Worm (Caenorhabditis elegans) whole organism, late embryonic: Measurements from ENCODE around the gene ucr-2.3.
A peak's percentile ranks its signal among the peaks of the same experiment; 100 is the strongest.

Experiments
- C08G9.2 ChIP-seq: sonication (generic microtip); optimal IDR thresholded peaks from 2 replicates; lab custom pipeline; 2016; ENCODE audit warnings: mild to moderate bottlenecking, missing genetic modification characterization, moderate library complexity, missing compliant biosample characterization
- C38D4.7 ChIP-seq: fragments of 200-800 bp; sonication (Bioruptor generic); optimal IDR thresholded peaks from 2 replicates; lab custom pipeline; 2018; ENCODE audit warnings: mild to moderate bottlenecking, missing genetic modification characterization, moderate library complexity, missing compliant biosample characterization
- F13H6.1 ChIP-seq: sonication (generic microtip); optimal IDR thresholded peaks from 2 replicates; lab custom pipeline; 2016; ENCODE audit warnings: missing genetic modification characterization, missing compliant biosample characterization
- K02D7.2 ChIP-seq: sonication (generic microtip); optimal IDR thresholded peaks from 2 replicates; lab custom pipeline; 2017; ENCODE audit warnings: mild to moderate bottlenecking, missing genetic modification characterization, missing compliant biosample characterization
- K09A11.1 ChIP-seq: sonication (generic microtip); optimal IDR thresholded peaks from 2 replicates; lab custom pipeline; 2017; ENCODE audit warnings: antibody characterized with exemption, mild to moderate bottlenecking, missing genetic modification characterization, missing compliant biosample characterization; ENCODE audit not compliant: insufficient read depth
- T23F11.4 ChIP-seq: fragments of 200-800 bp; sonication (Bioruptor generic); optimal IDR thresholded peaks from 2 replicates; lab custom pipeline; 2018; ENCODE audit warnings: mild to moderate bottlenecking, missing genetic modification characterization, missing compliant biosample characterization
- Y22D7AL.16 ChIP-seq: sonication (generic microtip); optimal IDR thresholded peaks from 2 replicates; lab custom pipeline; 2016; ENCODE audit warnings: missing genetic modification characterization, missing compliant biosample characterization
- ahr-1 ChIP-seq: sonication (generic microtip); optimal IDR thresholded peaks from 2 replicates; lab custom pipeline; 2016; ENCODE audit warnings: missing genetic modification characterization, missing compliant biosample characterization
- ama-1 ChIP-seq: fragments of 150-350 bp; optimal IDR thresholded peaks from 2 replicates; lab custom pipeline; 2014
- ceh-18 ChIP-seq: sonication (generic microtip); optimal IDR thresholded peaks from 2 replicates; lab custom pipeline; 2016; ENCODE audit warnings: missing genetic modification characterization, missing compliant biosample characterization
- ceh-19 ChIP-seq: fragments of 200-800 bp; sonication (Bioruptor generic); optimal IDR thresholded peaks from 2 replicates; lab custom pipeline; 2018; ENCODE audit warnings: mild to moderate bottlenecking, missing genetic modification characterization, missing compliant biosample characterization
- ceh-2 ChIP-seq: sonication (generic microtip); optimal IDR thresholded peaks from 2 replicates; lab custom pipeline; 2016; ENCODE audit warnings: missing genotype, missing genetic modification characterization, missing compliant biosample characterization
- ceh-22 ChIP-seq: sonication (generic microtip); optimal IDR thresholded peaks from 2 replicates; lab custom pipeline; 2017; ENCODE audit warnings: missing biosample characterization, missing genetic modification characterization
- ceh-24 ChIP-seq: sonication (generic microtip); optimal IDR thresholded peaks from 2 replicates; lab custom pipeline; 2016; ENCODE audit warnings: mild to moderate bottlenecking, missing genetic modification characterization, missing compliant biosample characterization
- ceh-31 ChIP-seq: sonication (generic microtip); optimal IDR thresholded peaks from 2 replicates; lab custom pipeline; 2016; ENCODE audit warnings: missing genetic modification characterization, missing compliant biosample characterization
- ceh-34 ChIP-seq: sonication (generic microtip); optimal IDR thresholded peaks from 2 replicates; lab custom pipeline; 2016; ENCODE audit warnings: mild to moderate bottlenecking, missing genetic modification characterization, missing compliant biosample characterization
- ceh-45 ChIP-seq: fragments of 200-800 bp; sonication (Bioruptor generic); IDR thresholded peaks from 2 replicates; pipeline ENCODE4 v1.3.6; 2022; ENCODE audit warnings: missing genetic modification reagents, missing genetic modification characterization, missing compliant biosample characterization
- ceh-48 ChIP-seq: sonication (generic microtip); optimal IDR thresholded peaks from 2 replicates; lab custom pipeline; 2016; ENCODE audit warnings: missing genetic modification characterization, inconsistent platforms, missing compliant biosample characterization
- ceh-6 ChIP-seq: fragments of 200-800 bp; sonication (Bioruptor generic); optimal IDR thresholded peaks from 2 replicates; lab custom pipeline; 2018; ENCODE audit warnings: mild to moderate bottlenecking, missing genetic modification characterization, missing compliant biosample characterization
- ceh-9 ChIP-seq: sonication (generic microtip); optimal IDR thresholded peaks from 2 replicates; lab custom pipeline; 2016; ENCODE audit warnings: mild to moderate bottlenecking, missing genetic modification characterization, inconsistent platforms, missing compliant biosample characterization
- che-1 ChIP-seq: sonication (generic microtip); optimal IDR thresholded peaks from 2 replicates; lab custom pipeline; 2016; ENCODE audit warnings: mild to moderate bottlenecking, missing genetic modification characterization, missing compliant biosample characterization
- dve-1 ChIP-seq: sonication (generic microtip); optimal IDR thresholded peaks from 2 replicates; lab custom pipeline; 2017; ENCODE audit warnings: antibody characterized with exemption, mild to moderate bottlenecking, missing genetic modification characterization, missing compliant biosample characterization
- elt-2 ChIP-seq: sonication (generic microtip); optimal IDR thresholded peaks from 2 replicates; lab custom pipeline; 2016; ENCODE audit warnings: missing genetic modification reagents, missing genetic modification characterization, missing compliant biosample characterization
- elt-4 ChIP-seq: sonication (generic microtip); optimal IDR thresholded peaks from 2 replicates; lab custom pipeline; 2016; ENCODE audit warnings: missing genetic modification characterization, missing compliant biosample characterization
- ets-4 ChIP-seq: sonication (generic microtip); optimal IDR thresholded peaks from 2 replicates; lab custom pipeline; 2016; ENCODE audit warnings: missing genetic modification characterization, missing compliant biosample characterization
- fax-1 ChIP-seq: sonication (generic microtip); optimal IDR thresholded peaks from 2 replicates; lab custom pipeline; 2016; ENCODE audit warnings: missing genotype, missing genetic modification characterization, missing compliant biosample characterization
- fkh-10 ChIP-seq: fragments of 150-350 bp; optimal IDR thresholded peaks from 2 replicates; lab custom pipeline; 2014; ENCODE audit warnings: missing biosample characterization, missing genetic modification reagents, missing genetic modification characterization
- gmeb-2 ChIP-seq: sonication (generic microtip); optimal IDR thresholded peaks from 2 replicates; lab custom pipeline; 2016; ENCODE audit warnings: missing genetic modification characterization, inconsistent platforms, missing compliant biosample characterization
- lin-11 ChIP-seq: fragments of 200-800 bp; sonication (Bioruptor generic); optimal IDR thresholded peaks from 2 replicates; lab custom pipeline; 2018; ENCODE audit warnings: mild to moderate bottlenecking, missing genetic modification characterization, missing compliant biosample characterization
- madf-2 ChIP-seq: sonication (generic microtip); optimal IDR thresholded peaks from 2 replicates; lab custom pipeline; 2017; ENCODE audit warnings: missing genetic modification characterization, missing compliant biosample characterization
- mec-3 ChIP-seq: sonication (generic microtip); optimal IDR thresholded peaks from 2 replicates; lab custom pipeline; 2016; ENCODE audit warnings: borderline replicate concordance, missing genetic modification characterization, missing compliant biosample characterization
- nfya-1 ChIP-seq: sonication (generic microtip); optimal IDR thresholded peaks from 2 replicates; lab custom pipeline; 2017; ENCODE audit warnings: missing genetic modification characterization, mild to moderate bottlenecking, missing compliant biosample characterization, antibody characterized with exemption, moderate library complexity
- nhr-11 ChIP-seq: fragments of 150-350 bp; optimal IDR thresholded peaks from 2 replicates; lab custom pipeline; 2014; ENCODE audit warnings: missing biosample characterization, missing genetic modification characterization
- npax-4 ChIP-seq: sonication (generic microtip); optimal IDR thresholded peaks from 2 replicates; lab custom pipeline; 2016; ENCODE audit warnings: missing genetic modification characterization, missing compliant biosample characterization
- pag-3 ChIP-seq: sonication (generic microtip); optimal IDR thresholded peaks from 2 replicates; lab custom pipeline; 2016; ENCODE audit warnings: missing compliant biosample characterization, missing genetic modification characterization, borderline replicate concordance
- pat-9 ChIP-seq: fragments of 200-800 bp; sonication (Bioruptor generic); optimal IDR thresholded peaks from 2 replicates; lab custom pipeline; 2018; ENCODE audit warnings: mild to moderate bottlenecking, missing genetic modification characterization, moderate library complexity, missing compliant biosample characterization
- pha-2 ChIP-seq: sonication (generic microtip); optimal IDR thresholded peaks from 2 replicates; lab custom pipeline; 2017; ENCODE audit warnings: mild to moderate bottlenecking, missing genetic modification characterization, missing compliant biosample characterization
- pqm-1 ChIP-seq: sonication (generic microtip); optimal IDR thresholded peaks from 2 replicates; lab custom pipeline; 2016; ENCODE audit warnings: missing genetic modification characterization, missing compliant biosample characterization
- pros-1 ChIP-seq: fragments of 150-350 bp; optimal IDR thresholded peaks from 2 replicates; lab custom pipeline; 2014; ENCODE audit warnings: missing biosample characterization, missing genetic modification reagents, missing genetic modification characterization
- ref-2 ChIP-seq: sonication (generic microtip); optimal IDR thresholded peaks from 2 replicates; lab custom pipeline; 2016; ENCODE audit warnings: missing genetic modification characterization, missing compliant biosample characterization
- sdc-2 ChIP-seq: sonication (generic microtip); optimal IDR thresholded peaks from 2 replicates; lab custom pipeline; 2016; ENCODE audit warnings: missing genotype, missing genetic modification characterization, missing compliant biosample characterization
- sox-2 ChIP-seq: fragments of 200-800 bp; sonication (Bioruptor generic); IDR thresholded peaks from 2 replicates; pipeline ENCODE4 v1.3.6; 2022; ENCODE audit warnings: missing genetic modification reagents, missing genetic modification characterization, missing compliant biosample characterization
- sox-4 ChIP-seq: sonication (generic microtip); optimal IDR thresholded peaks from 2 replicates; lab custom pipeline; 2017; ENCODE audit warnings: mild to moderate bottlenecking, missing genetic modification characterization, inconsistent platforms, missing compliant biosample characterization
- unc-3 ChIP-seq, 2 experiments: fragments of 200-800 bp in 1 of 2; sonication (Bioruptor generic) in 1 of 2; sonication (generic microtip) in 1 of 2; conservative IDR thresholded peaks in 1 of 2; optimal IDR thresholded peaks in 1 of 2; 2 replicates each; pipeline versions ENCODE4 v1.3.6 to Lab custom; 2016 to 2022; ENCODE audit warnings: missing compliant biosample characterization in 2 of 2, missing genetic modification characterization in 2 of 2, missing genetic modification reagents in 1 of 2
- unc-42 ChIP-seq: sonication (generic microtip); optimal IDR thresholded peaks from 2 replicates; lab custom pipeline; 2016; ENCODE audit warnings: missing genotype, missing genetic modification characterization, missing compliant biosample characterization
- unc-86 ChIP-seq: sonication (generic microtip); optimal IDR thresholded peaks from 2 replicates; lab custom pipeline; 2016; ENCODE audit warnings: missing genetic modification characterization, missing compliant biosample characterization
- zip-5 ChIP-seq: sonication (generic microtip); optimal IDR thresholded peaks from 2 replicates; lab custom pipeline; 2016; ENCODE audit warnings: missing genetic modification characterization, missing compliant biosample characterization
- ztf-16 ChIP-seq: sonication (generic microtip); optimal IDR thresholded peaks from 2 replicates; lab custom pipeline; 2017; ENCODE audit warnings: missing genetic modification characterization, missing compliant biosample characterization

The ucr-2.3 gene

ce11 chrIII:834443-834815, 45.2 kb upstream of the ucr-2.3 start:
- 0 out of 2 replicates have a peak, but pooled peaks have one; percentile 25 for TF ChIP-seq ceh-45
- TF ChIP-seq ets-4 (tag; lab: Kevin White, UChicago), result no peak

ce11 chrIII:835208-835607, 44.5 kb upstream of the ucr-2.3 start:
- TF ChIP-seq sox-2 (GFP tag; lab: Robert Waterston, UW) (no peak), ama-1 (lab: Kevin White, UChicago) (peak; percentile 54)

- TF ChIP-seq ztf-16 (tag; lab: Kevin White, UChicago) (peak; percentile 35), ceh-34 (tag; lab: Kevin White, UChicago) (no peak), zip-5 (tag; lab: Kevin White, UChicago) (no peak), pros-1 (no peak), K02D7.2 (tag; lab: Kevin White, UChicago) (peak; percentile 52), ahr-1 (tag; lab: Kevin White, UChicago) (no peak), C38D4.7 (GFP tag; lab: Kevin White, UChicago) (peak; percentile 61), elt-4 (no peak), unc-42 (tag; lab: Kevin White, UChicago) (no peak), nfya-1 (tag; lab: Kevin White, UChicago) (peak; percentile 67), sox-4 (tag; lab: Kevin White, UChicago) (peak; percentile 70), mec-3 (no peak), T23F11.4 (peak; percentile 81), pqm-1 (tag; lab: Kevin White, UChicago) (no peak), nhr-11 (tag; lab: Kevin White, UChicago) (peak; percentile 49), unc-86 (tag; lab: Kevin White, UChicago) (no peak), ceh-48 (tag; lab: Kevin White, UChicago) (peak; percentile 26), unc-3 (GFP tag; conservative IDR thresholded peaks at IDR 0.05; lab: Robert Waterston, UW) (peak; percentile 26; the same call in 1 of the 2 replicates), unc-3 (tag; optimal IDR thresholded peaks at IDR 0.05; lab: Kevin White, UChicago) (no peak), C08G9.2 (peak; percentile 34), Y22D7AL.16 (peak; percentile 50), elt-2 (peak; percentile 9), ref-2 (tag; lab: Kevin White, UChicago) (peak; percentile 38), che-1 (tag; lab: Kevin White, UChicago) (peak; percentile 54), K09A11.1 (no peak), ceh-6 (GFP tag; lab: Kevin White, UChicago) (no peak), madf-2 (tag; lab: Kevin White, UChicago) (peak; percentile 91), ceh-19 (GFP tag; lab: Kevin White, UChicago) (peak; percentile 32), pat-9 (tag; lab: Kevin White, UChicago) (no peak), pag-3 (tag; lab: Kevin White, UChicago) (no peak), ceh-9 (tag; lab: Kevin White, UChicago) (peak; percentile 22), npax-4 (no peak), ceh-22 (tag; lab: Kevin White, UChicago) (no peak), ceh-24 (tag; lab: Kevin White, UChicago) (peak; percentile 30), ceh-2 (no peak), fax-1 (no peak), dve-1 (tag; lab: Kevin White, UChicago) (peak; percentile 43), ama-1 (lab: Kevin White, UChicago) (peak; percentile 95), ceh-45 (peak; percentile 70), fkh-10 (GFP tag; lab: Kevin White, UChicago) (peak; percentile 28), lin-11 (peak; percentile 57), F13H6.1 (tag; lab: Kevin White, UChicago) (peak; percentile 13), gmeb-2 (tag; lab: Kevin White, UChicago) (peak; percentile 73), ceh-31 (tag; lab: Kevin White, UChicago) (no peak), pha-2 (tag; lab: Kevin White, UChicago) (peak; percentile 77), sdc-2 (tag; lab: Kevin White, UChicago) (no peak), ceh-18 (no peak)
These were observed 43.9 kb upstream of the ucr-2.3 start for ce11 chrIII:835713-836278.
